Fruit fly (Drosophila melanogaster) whole organism, adult: ENCODE measurements around the gene CkIalpha.

Experiments used
- CG11617 ChIP-seq: fragments of 200-800 bp; sonication (Bioruptor generic); optimal IDR thresholded peaks from 2 replicates; lab custom pipeline; 2017; ENCODE audit warnings: mild to moderate bottlenecking, missing biosample characterization, missing genetic modification reagents, missing genetic modification characterization
- CG12768 ChIP-seq: fragments of 200-800 bp; sonication (Bioruptor generic); optimal IDR thresholded peaks from 2 replicates; lab custom pipeline; 2017; ENCODE audit warnings: missing biosample characterization, missing genetic modification characterization, mild to moderate bottlenecking, moderate library complexity, missing genetic modification reagents
- CG14711 ChIP-seq: fragments of 200-800 bp; sonication (Bioruptor generic); optimal IDR thresholded peaks from 2 replicates; lab custom pipeline; 2018; ENCODE audit warnings: missing biosample characterization, mild to moderate bottlenecking, missing genetic modification characterization, moderate library complexity
- CG1620 ChIP-seq: fragments of 200-800 bp; sonication (Bioruptor generic); optimal IDR thresholded peaks from 2 replicates; lab custom pipeline; 2016; ENCODE audit warnings: missing biosample characterization, missing genetic modification characterization
- CG33017 ChIP-seq: fragments of 200-800 bp; sonication (Bioruptor generic); optimal IDR thresholded peaks from 2 replicates; lab custom pipeline; 2018; ENCODE audit warnings: missing biosample characterization, mild to moderate bottlenecking, missing genetic modification characterization, moderate library complexity
- CG5204 ChIP-seq: fragments of 200-800 bp; sonication (Bioruptor generic); optimal IDR thresholded peaks from 2 replicates; lab custom pipeline; 2016; ENCODE audit warnings: missing biosample characterization, missing genetic modification characterization
- CG7045 ChIP-seq: fragments of 200-800 bp; sonication (Bioruptor generic); optimal IDR thresholded peaks from 2 replicates; lab custom pipeline; 2017; ENCODE audit warnings: missing biosample characterization, mild to moderate bottlenecking, missing genetic modification characterization
- CG7101 ChIP-seq: fragments of 200-800 bp; sonication (Bioruptor generic); optimal IDR thresholded peaks from 2 replicates; lab custom pipeline; 2018; ENCODE audit warnings: missing biosample characterization, mild to moderate bottlenecking, missing genetic modification characterization, moderate library complexity
- Clk ChIP-seq: fragments of 200-800 bp; sonication (Bioruptor generic); optimal IDR thresholded peaks from 2 replicates; lab custom pipeline; 2017; ENCODE audit warnings: missing biosample characterization, missing genetic modification characterization
- Crg-1 ChIP-seq: fragments of 200-800 bp; sonication (Bioruptor generic); optimal IDR thresholded peaks from 2 replicates; lab custom pipeline; 2016; ENCODE audit warnings: missing biosample characterization, missing genetic modification characterization
- Hr96 ChIP-seq: fragments of 200-800 bp; sonication (Bioruptor generic); optimal IDR thresholded peaks from 2 replicates; lab custom pipeline; 2016; ENCODE audit warnings: missing biosample characterization, missing genetic modification characterization
- Mnt ChIP-seq: fragments of 200-800 bp; sonication (Bioruptor generic); optimal IDR thresholded peaks from 2 replicates; lab custom pipeline; 2016; ENCODE audit warnings: missing biosample characterization, mild to moderate bottlenecking, missing genetic modification characterization
- bab1 ChIP-seq: fragments of 200-800 bp; sonication (Bioruptor generic); optimal IDR thresholded peaks from 3 replicates; lab custom pipeline; 2019; ENCODE audit warnings: missing biosample characterization, mild to moderate bottlenecking, missing genetic modification characterization, moderate library complexity
- cic ChIP-seq: fragments of 200-800 bp; sonication (Bioruptor generic); optimal IDR thresholded peaks from 2 replicates; lab custom pipeline; 2017; ENCODE audit warnings: missing biosample characterization, mild to moderate bottlenecking, missing genetic modification characterization, moderate library complexity
- cnc ChIP-seq, 2 experiments: fragments of >200 bp; optimal IDR thresholded peaks; 2 replicates each; lab custom pipeline; 2017
- kay ChIP-seq: fragments of 200-800 bp; sonication (Bioruptor generic); peaks from one replicate; lab custom pipeline; 2016; ENCODE audit warnings: missing biosample characterization, missing genetic modification characterization, borderline replicate concordance
- ovo ChIP-seq: fragments of 200-800 bp; sonication (Bioruptor generic); optimal IDR thresholded peaks from 2 replicates; lab custom pipeline; 2016; ENCODE audit warnings: missing biosample characterization, missing genetic modification characterization
- pad ChIP-seq: fragments of 200-800 bp; sonication (Bioruptor generic); optimal IDR thresholded peaks from 3 replicates; lab custom pipeline; 2017; ENCODE audit warnings: missing biosample characterization, missing genetic modification characterization, mild to moderate bottlenecking, moderate library complexity, missing genetic modification reagents
- tj ChIP-seq: fragments of 200-800 bp; sonication (Bioruptor generic); optimal IDR thresholded peaks from 3 replicates; lab custom pipeline; 2017; ENCODE audit warnings: missing biosample characterization, mild to moderate bottlenecking, missing genetic modification characterization, moderate library complexity
- toe ChIP-seq: fragments of 200-800 bp; sonication (Bioruptor generic); optimal IDR thresholded peaks from 2 replicates; lab custom pipeline; 2016; ENCODE audit warnings: missing biosample characterization, missing genetic modification characterization

CkIalpha gene

DNA sequence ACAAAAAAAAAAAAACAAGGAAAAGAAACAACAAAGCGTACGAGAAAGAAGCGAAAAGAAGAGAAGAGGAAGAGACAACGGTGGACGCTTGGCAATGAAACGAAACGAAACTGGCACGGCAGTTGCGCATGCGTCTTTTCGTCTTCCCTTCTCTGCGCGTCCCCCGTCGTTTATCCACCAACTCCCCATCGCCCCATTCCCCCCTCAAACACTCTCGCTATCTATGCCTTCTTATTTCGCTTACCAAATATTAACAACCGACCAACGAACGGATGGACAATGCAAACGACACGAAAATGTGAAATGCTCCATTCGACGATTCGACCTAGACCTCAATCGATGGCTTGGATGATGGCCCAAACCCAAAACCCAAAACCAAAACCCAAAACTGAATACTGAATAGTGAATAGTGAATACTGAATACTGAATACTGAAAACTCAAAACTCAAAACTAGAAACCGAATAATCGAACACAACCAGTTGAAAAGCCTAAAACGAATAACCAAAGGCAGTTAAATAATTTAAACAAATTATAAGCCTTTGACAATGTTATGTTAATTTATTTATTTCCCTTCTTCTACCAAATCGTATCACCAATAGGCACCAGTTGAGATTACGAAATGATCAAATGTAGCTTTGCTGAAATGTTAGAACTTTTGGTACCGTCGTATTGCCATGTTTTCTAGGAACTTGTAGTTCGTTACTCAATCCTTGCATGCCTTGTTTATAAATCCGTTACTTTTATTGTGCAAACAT lies 17.3 kb downstream of the CkIalpha start:
- TF ChIP-seq tj (GFP tag; lab: Kevin White, UChicago) = no peak
- TF ChIP-seq cic (GFP tag; lab: Kevin White, UChicago) = no peak
- no peak for TF ChIP-seq CG7101 (tag; lab: Kevin White, UChicago)
- TF ChIP-seq cnc (optimal IDR thresholded peaks at IDR 0.05; lab: Kevin White, UChicago) = no peak
- no peak for TF ChIP-seq CG33017 (tag; lab: Kevin White, UChicago)
- no peak for TF ChIP-seq Hr96 (GFP tag; lab: Kevin White, UChicago)

DNA sequence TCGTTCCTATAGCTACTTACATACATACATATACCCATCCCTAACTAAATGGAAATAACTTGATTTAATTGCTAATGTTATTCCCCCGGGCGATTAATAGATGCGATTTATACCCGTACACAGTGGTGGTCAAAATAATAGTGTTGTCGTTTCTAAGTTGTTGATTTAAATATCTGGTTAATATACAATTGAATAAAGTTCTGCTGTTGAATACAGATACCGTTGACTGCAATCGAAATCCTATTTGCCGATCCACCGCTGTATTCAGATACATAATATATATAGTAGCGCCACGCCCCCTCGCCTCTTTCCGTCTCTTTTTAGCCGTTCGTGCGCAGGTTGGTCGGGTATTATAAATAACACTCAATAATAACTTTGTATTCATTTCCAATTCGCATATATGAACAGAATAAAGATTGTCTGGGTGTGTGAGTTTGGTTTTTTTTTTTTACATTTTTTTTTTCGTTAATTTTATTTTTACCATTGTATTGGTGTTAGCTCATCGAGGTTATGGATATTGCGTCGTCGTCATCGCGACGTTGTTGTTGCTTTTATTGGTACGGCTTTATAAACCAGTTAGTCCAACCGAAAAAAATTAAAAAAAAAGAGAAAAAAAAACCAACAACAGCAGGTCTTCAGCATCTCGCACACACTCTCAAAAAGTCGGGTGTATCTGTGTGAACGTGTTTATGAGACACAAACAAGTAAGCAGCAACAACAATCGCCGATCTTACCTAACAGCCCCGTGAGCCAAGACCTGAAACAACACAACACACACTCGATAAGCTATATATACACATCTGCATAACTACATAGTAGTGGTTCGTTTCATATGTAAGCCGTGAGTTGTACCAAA lies 19.1 kb downstream of the CkIalpha start:
- no peak for TF ChIP-seq CG12768
- peak; percentile 24 for TF ChIP-seq CG5204 (GFP tag; lab: Kevin White, UChicago)
- TF ChIP-seq ovo = peak; percentile 77
- no peak for TF ChIP-seq Hr96 (GFP tag; lab: Kevin White, UChicago)
- no peak for TF ChIP-seq Clk (GFP tag; lab: Kevin White, UChicago)
- peak; percentile 55 for TF ChIP-seq CG7101 (tag; lab: Kevin White, UChicago)
- peak; percentile 82 for TF ChIP-seq kay
- TF ChIP-seq CG14711 = no peak

DNA sequence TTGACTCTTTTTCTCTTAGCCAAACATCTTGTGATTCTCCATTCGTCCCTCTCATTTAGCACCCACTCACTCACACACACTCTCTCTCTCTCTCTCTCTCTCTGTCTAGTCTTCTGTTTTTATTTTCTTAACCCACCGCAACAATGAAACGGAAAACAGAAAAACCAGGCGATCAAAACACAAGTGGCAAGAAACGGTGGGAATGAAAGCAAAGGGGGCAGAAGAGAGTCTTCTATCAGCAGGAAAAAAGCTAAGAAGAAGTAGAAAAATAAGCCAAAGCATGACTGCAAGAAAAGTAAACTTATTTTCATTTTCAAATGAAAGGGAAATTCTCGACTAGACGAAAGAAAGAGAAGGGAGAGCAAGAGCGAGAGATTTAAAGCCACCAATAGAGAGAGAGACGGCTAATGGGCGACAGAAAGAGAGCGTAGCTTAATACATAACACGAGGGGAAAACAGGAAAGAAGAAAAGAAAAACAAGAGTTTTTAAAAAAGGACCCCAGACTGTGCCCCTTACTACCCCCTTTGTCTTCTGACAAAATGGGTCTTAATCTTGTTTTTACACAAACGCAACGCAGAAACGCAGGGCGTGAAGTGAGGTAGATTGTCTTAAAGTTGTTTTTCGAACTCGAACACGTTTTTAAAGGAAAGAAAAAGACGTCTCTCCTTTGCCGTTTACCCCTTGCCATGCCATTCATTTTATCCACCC lies 20.6 kb downstream of the CkIalpha start:
- TF ChIP-seq CG12768 (no peak), CG7045 (no peak), kay (peak; percentile 59)

DNA sequence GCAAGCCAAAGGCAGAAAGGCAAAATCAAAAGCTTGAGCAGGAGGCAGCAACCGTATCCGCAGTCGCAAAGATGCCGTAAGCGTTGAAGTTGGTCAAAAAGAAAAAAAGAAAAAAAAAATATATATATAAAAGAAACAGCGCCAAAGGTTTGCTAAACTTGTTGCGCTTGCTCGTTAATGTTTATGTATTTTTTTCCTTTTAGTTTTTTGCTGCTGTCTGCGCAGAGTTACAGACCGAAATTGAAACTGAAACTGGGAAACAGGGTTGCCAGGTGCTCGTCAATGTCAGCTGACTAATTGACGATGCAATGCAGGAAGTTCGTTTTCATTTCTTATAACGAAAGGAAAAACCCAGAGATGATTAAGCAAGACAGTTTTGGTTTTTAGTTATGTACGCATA lies 21.9 kb downstream of the CkIalpha start:
- no peak for TF ChIP-seq bab1 (GFP tag; lab: Kevin White, UChicago)
- TF ChIP-seq CG14711 = peak; percentile 37
- TF ChIP-seq CG5204 (GFP tag; lab: Kevin White, UChicago) = no peak
- no peak for TF ChIP-seq CG33017 (tag; lab: Kevin White, UChicago)

DNA sequence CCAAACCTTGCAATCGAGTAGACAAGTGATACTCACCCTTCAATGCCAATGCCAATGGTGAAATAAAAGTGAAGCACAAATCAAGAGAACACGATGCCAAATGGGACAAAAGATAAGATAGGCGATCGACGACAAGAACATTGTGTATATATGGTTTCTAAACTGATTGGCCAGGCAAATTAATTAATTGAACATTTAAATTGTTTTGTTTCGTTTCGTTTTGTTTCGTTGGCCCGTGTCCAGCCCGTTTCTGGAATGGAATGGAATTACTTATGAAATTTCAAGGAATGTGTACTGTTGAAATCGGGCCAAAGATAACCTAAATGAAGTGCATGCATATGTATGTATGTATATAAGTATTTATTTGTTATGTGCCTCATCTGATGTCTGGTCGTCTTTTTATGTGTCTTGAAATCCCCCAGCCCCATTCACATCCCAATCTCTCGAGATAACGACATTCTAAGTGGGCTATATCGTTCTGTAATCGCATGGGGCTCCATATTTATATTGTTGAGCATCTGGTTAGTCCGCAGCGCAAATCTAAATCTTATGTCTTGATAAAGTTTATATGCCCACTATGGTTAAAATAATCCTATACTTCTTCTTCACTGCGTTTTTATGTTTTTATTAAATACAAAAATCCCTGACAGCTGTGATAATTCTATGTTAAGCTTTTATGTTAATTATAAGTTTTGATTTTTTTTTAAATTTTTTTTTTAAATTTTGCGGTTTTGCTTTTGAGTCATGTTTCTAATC lies 22.6 kb downstream of the CkIalpha start:
- TF ChIP-seq tj (GFP tag; lab: Kevin White, UChicago) (no peak), CG7101 (tag; lab: Kevin White, UChicago) (no peak), CG1620 (GFP tag; lab: Kevin White, UChicago) (no peak), kay (peak; percentile 40), Clk (GFP tag; lab: Kevin White, UChicago) (no peak), ovo (no peak)

DNA sequence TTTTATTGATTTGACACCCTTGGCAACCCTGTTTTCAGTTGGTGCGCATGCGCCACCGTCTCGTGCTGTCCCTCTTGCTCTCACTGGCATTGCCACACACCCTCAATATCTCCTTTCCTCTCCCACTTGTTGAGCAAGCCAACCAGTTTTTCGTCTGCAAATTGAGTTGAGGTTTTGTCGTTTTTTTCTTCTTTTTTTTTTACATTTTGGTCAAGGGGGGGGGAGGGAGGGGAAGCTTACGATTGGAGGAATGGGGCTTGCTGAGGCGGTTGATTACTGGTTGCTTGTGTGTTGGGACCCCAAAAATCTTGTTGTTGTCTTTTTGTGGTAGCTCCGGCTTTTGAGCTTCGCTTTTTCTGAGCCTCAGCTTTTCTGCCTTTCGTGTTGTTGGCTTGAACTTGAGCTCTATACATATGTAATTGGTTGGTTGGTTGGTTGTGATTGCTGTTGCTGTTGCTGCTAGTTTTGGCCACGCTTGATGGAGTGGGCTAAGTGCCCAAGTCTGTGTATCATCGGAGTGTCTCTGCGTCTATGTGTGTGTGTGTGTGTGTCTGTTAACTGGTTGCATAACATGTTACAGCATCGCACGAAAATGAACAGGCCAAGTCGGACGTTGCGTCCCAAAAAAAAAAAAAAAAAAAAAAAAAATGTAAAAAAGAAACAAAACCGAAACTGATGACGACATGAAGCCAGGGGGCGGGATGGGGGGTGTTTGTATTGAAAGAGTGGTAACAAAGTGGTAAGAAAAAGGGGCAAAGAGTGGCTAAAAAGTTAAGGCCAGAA lies 23.3 kb downstream of the CkIalpha start:
- TF ChIP-seq tj (GFP tag; lab: Kevin White, UChicago) = peak; percentile 76
- no peak for TF ChIP-seq CG1620 (GFP tag; lab: Kevin White, UChicago)
- TF ChIP-seq kay = no peak
- peak; percentile 45 for TF ChIP-seq CG14711
- no peak for TF ChIP-seq Crg-1 (GFP tag; lab: Kevin White, UChicago)
- TF ChIP-seq toe (GFP tag; lab: Kevin White, UChicago) = no peak
- no peak for TF ChIP-seq cnc (optimal IDR thresholded peaks at IDR 0.05; lab: Kevin White, UChicago)
- no peak for TF ChIP-seq CG5204 (GFP tag; lab: Kevin White, UChicago)
- TF ChIP-seq pad (GFP tag; lab: Kevin White, UChicago) = no peak
- TF ChIP-seq Mnt (GFP tag; lab: Kevin White, UChicago) = no peak
- no peak for TF ChIP-seq CG12768
- no peak for TF ChIP-seq CG11617
- TF ChIP-seq ovo = peak; percentile 2
- TF ChIP-seq CG33017 (tag; lab: Kevin White, UChicago) = no peak
- TF ChIP-seq CG7101 (tag; lab: Kevin White, UChicago) = no peak
